Fruit fly (Drosophila melanogaster) Kc167 (cell line): ENCODE measurements around the gene ebd1.

ENCODE experiments used
- h ChIP-seq: fragments of >200 bp; optimal IDR thresholded peaks from 3 replicates; lab custom pipeline; 2018; ENCODE audit warnings: missing external identifiers
- psq ChIP-seq: fragments of >200 bp; optimal IDR thresholded peaks from 2 replicates; lab custom pipeline; 2017; ENCODE audit warnings: missing external identifiers
- ttk ChIP-seq: sonication (Bioruptor generic); optimal IDR thresholded peaks from 2 replicates; lab custom pipeline; 2017; ENCODE audit warnings: missing external identifiers

DNA sequence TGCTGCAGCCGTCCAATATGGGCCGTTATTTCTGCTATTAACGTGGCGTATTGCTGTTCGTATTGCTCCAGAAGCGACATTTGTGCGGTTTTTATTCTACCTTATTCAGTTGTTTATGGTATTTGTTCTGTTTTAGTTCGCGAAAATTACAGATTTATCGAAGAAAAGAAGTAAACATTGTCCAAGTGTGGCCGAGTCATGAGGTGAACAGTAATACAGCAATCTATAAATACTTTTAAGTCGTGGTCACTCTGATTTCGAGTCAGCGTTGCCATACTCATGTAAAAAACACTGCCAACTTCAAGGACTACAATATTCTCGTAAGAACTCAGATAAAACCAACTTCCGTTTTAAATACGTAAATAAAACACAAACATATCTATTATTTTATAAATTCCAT lies 7.3 kb upstream of the ebd1 start, which contains the start of gene Vti1a:
- TF ChIP-seq psq (lab: Kevin White, UChicago): no peak
- no peak for TF ChIP-seq ttk (lab: Kevin White, UChicago)
- no peak for TF ChIP-seq h (lab: Kevin White, UChicago)
